Fruit fly (Drosophila melanogaster): ENCODE measurements around the gene smp-30.

smp-30 gene

DNA sequence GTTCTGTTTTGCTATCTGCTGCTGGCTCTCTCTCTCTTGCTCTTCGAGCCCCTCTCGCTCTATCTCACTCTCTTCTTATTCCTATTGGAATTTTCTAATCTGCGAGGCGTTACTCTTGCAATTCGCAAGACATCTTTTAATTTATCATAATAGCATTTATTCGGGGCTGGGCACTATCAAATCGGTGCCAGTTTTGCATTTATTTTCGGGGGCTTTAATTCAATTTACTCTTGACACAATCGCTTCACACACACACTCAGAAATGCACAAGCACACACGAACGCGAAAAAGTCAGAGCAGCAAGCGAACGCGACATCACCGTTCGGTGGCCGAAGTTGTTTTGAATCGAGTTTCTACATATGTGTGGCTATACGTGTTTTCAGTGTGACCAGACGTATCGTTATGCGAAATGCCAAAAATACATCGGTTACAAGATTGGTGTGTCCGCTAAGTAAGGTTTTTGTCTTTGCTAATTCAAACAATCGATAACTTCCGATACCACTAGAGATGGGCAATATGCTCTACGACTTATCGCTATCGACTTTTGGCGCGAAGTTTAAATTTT is 54.0 kb downstream of the smp-30 start, which contains the start of gene Meltrin (continued):
- peak; percentile 56 for TF ChIP-seq CG7839 (tag; optimal IDR thresholded peaks at IDR 0.05)
- TF ChIP-seq Eip74EF (GFP tag; optimal IDR thresholded peaks at IDR 0.05), result peak in 1 of 2 experiments; percentile 49
- TF ChIP-seq yki (optimal IDR thresholded peaks at IDR 0.05), result no peak
- TF ChIP-seq dysf (GFP tag; IDR thresholded peaks at IDR 0.05), result no peak
- TF ChIP-seq CG4730 (GFP tag; IDR thresholded peaks at IDR 0.05), result no peak
- TF ChIP-seq CG6813 (GFP tag; optimal IDR thresholded peaks at IDR 0.05), result peak; percentile 71
- TF ChIP-seq zen (tag; optimal IDR thresholded peaks at IDR 0.05), result peak; percentile 18
- peak; percentile 22 for TF ChIP-seq cwo (GFP tag; optimal IDR thresholded peaks at IDR 0.05)
- TF ChIP-seq Hmr (GFP tag; optimal IDR thresholded peaks at IDR 0.05), result peak; percentile 92
- TF ChIP-seq CG9727 (GFP tag; optimal IDR thresholded peaks at IDR 0.05), result peak; percentile 20
- TF ChIP-seq eyg (GFP tag; optimal IDR thresholded peaks at IDR 0.05), result peak; percentile 28
- peak; percentile 19 for TF ChIP-seq kni (GFP tag; optimal IDR thresholded peaks at IDR 0.05)
- peak; percentile 44 for TF ChIP-seq phol (tag; optimal IDR thresholded peaks at IDR 0.05)
- TF ChIP-seq CG2678 (tag; optimal IDR thresholded peaks at IDR 0.05), result peak; percentile 58
- TF ChIP-seq CG18619 (GFP tag; optimal IDR thresholded peaks at IDR 0.05), result peak; percentile 10
- TF ChIP-seq knrl (GFP tag; IDR thresholded peaks at IDR 0.05; ENCODE audit: partially characterized antibody), result no peak
- peak; percentile 67 to 96 for TF ChIP-seq insv (GFP tag; optimal IDR thresholded peaks at IDR 0.05)
- peak; percentile 61 to 69 for TF ChIP-seq Hr51 (GFP tag; optimal IDR thresholded peaks at IDR 0.05)
- peak; percentile 17 for TF ChIP-seq salm (tag; optimal IDR thresholded peaks at IDR 0.05)
- peak; percentile 56 for TF ChIP-seq CG18262 (tag; optimal IDR thresholded peaks at IDR 0.05)
- TF ChIP-seq zf30C (GFP tag; optimal IDR thresholded peaks at IDR 0.05), result peak; percentile 40
- TF ChIP-seq CG3726 (GFP tag; IDR thresholded peaks at IDR 0.05), result no peak
- no peak for TF ChIP-seq tna (GFP tag; IDR thresholded peaks at IDR 0.05; ENCODE audit: partially characterized antibody)
- peak; percentile 95 for TF ChIP-seq BEAF-32 (GFP tag; optimal IDR thresholded peaks at IDR 0.05)
- TF ChIP-seq CG7372 (GFP tag; IDR thresholded peaks at IDR 0.05), result no peak
- TF ChIP-seq CG12769 (tag; optimal IDR thresholded peaks at IDR 0.05), result peak; percentile 70
- TF ChIP-seq cas (GFP tag; IDR thresholded peaks at IDR 0.05), result no peak
- TF ChIP-seq tio (GFP tag; optimal IDR thresholded peaks at IDR 0.05), result no peak
- peak; percentile 61 for TF ChIP-seq lbe (GFP tag; optimal IDR thresholded peaks at IDR 0.05)
- TF ChIP-seq CG8388 (GFP tag; optimal IDR thresholded peaks at IDR 0.05), result peak; percentile 54
- no peak for TF ChIP-seq ase (GFP tag; IDR thresholded peaks at IDR 0.05)
- TF ChIP-seq CG12391 (tag; optimal IDR thresholded peaks at IDR 0.05), result peak; percentile 71
- TF ChIP-seq Hmx (GFP tag; optimal IDR thresholded peaks at IDR 0.05), result no peak
- TF ChIP-seq CG4424 (GFP tag; optimal IDR thresholded peaks at IDR 0.05), result peak; percentile 32
- TF ChIP-seq HmgD (GFP tag; optimal IDR thresholded peaks at IDR 0.05), result peak; percentile 51
- peak; percentile 88 for TF ChIP-seq HmgZ (tag; optimal IDR thresholded peaks at IDR 0.05)
- peak; percentile 66 for TF ChIP-seq CG15601 (tag; optimal IDR thresholded peaks at IDR 0.05)
- no peak for TF ChIP-seq fd96Cb (tag; optimal IDR thresholded peaks at IDR 0.05)
- TF ChIP-seq CG13296 (GFP tag; optimal IDR thresholded peaks at IDR 0.05), result peak; percentile 75
- peak; percentile 43 for TF ChIP-seq fd102C (GFP tag; optimal IDR thresholded peaks at IDR 0.05)
- TF ChIP-seq Sox102F (GFP tag; optimal IDR thresholded peaks at IDR 0.05), result no peak
- peak; percentile 38 for TF ChIP-seq BtbVII (GFP tag; optimal IDR thresholded peaks at IDR 0.05)
- TF ChIP-seq Xbp1 (GFP tag; optimal IDR thresholded peaks at IDR 0.05), result peak; percentile 57
- no peak for TF ChIP-seq tin (GFP tag; optimal IDR thresholded peaks at IDR 0.05)
- peak; percentile 62 for TF ChIP-seq Mad (GFP tag; optimal IDR thresholded peaks at IDR 0.05)
- TF ChIP-seq D19A (tag; optimal IDR thresholded peaks at IDR 0.05), result peak; percentile 56
- TF ChIP-seq inv (GFP tag; IDR thresholded peaks at IDR 0.05; ENCODE audit: partially characterized antibody), result no peak
- TF ChIP-seq Elba2 (GFP tag; optimal IDR thresholded peaks at IDR 0.05), result peak; percentile 98
- no peak for TF ChIP-seq CG10462 (GFP tag; optimal IDR thresholded peaks at IDR 0.05)

All from whole organism, embryonic.